Worm (Caenorhabditis elegans): Measurements from ENCODE around the gene scc-2.
A peak's percentile ranks its signal among the peaks of the same experiment; 100 is the strongest.

scc-2 gene

ce11 chrII:255124-255523 lies 8.3 kb downstream of the scc-2 start (continued):
- peak; percentile 89 for TF ChIP-seq ztf-28 (GFP tag; IDR thresholded peaks at IDR 0.05)
- peak; percentile 79 for TF ChIP-seq dpl-1 (GFP tag; optimal IDR thresholded peaks at IDR 0.05)
- TF ChIP-seq mxl-1 (tag; optimal IDR thresholded peaks at IDR 0.05): no peak
- TF ChIP-seq F57A8.1 (GFP tag; optimal IDR thresholded peaks at IDR 0.05): peak; percentile 13
- TF ChIP-seq K12H6.12 (tag; optimal IDR thresholded peaks at IDR 0.05): peak; percentile 84
- peak; percentile 80 for TF ChIP-seq attf-3 (GFP tag; conservative IDR thresholded peaks at IDR 0.05)
- TF ChIP-seq unc-62 (GFP tag; optimal IDR thresholded peaks at IDR 0.05): no peak
- peak; percentile 77 for TF ChIP-seq snpc-3.4 (tag; optimal IDR thresholded peaks at IDR 0.05)
- TF ChIP-seq sea-2 (GFP tag; IDR thresholded peaks at IDR 0.05): no peak
- peak; percentile 77 for TF ChIP-seq F23B12.7 (tag; optimal IDR thresholded peaks at IDR 0.05; ENCODE audit: insufficient read depth)
- peak; percentile 69 for TF ChIP-seq atf-7 (tag; optimal IDR thresholded peaks at IDR 0.05)
- TF ChIP-seq snpc-4 (GFP tag; optimal IDR thresholded peaks at IDR 0.05): peak; percentile 14
- peak in 2 of 4 experiments; percentile 57 to 86 for TF ChIP-seq snpc-4 (tag; optimal IDR thresholded peaks at IDR 0.05)
- TF ChIP-seq pha-4 (tag; optimal IDR thresholded peaks at IDR 0.05): peak; percentile 65
- TF ChIP-seq xnd-1 (tag; optimal IDR thresholded peaks at IDR 0.05): peak; percentile 14
- TF ChIP-seq F52B5.7 (tag; optimal IDR thresholded peaks at IDR 0.05): peak; percentile 54
- no peak for TF ChIP-seq F37B4.10 (GFP tag; IDR thresholded peaks at IDR 0.05)
- TF ChIP-seq lsl-1 (GFP tag; optimal IDR thresholded peaks at IDR 0.05): peak; percentile 71
- TF ChIP-seq unc-130 (GFP tag; optimal IDR thresholded peaks at IDR 0.05): peak; percentile 75
- TF ChIP-seq hmg-1.2 (GFP tag; IDR thresholded peaks at IDR 0.05): peak; percentile 73
- TF ChIP-seq egrh-3 (GFP tag; IDR thresholded peaks at IDR 0.05): peak; percentile 44
- peak; percentile 91 for TF ChIP-seq lin-54 (GFP tag; optimal IDR thresholded peaks at IDR 0.05)
- no peak for TF ChIP-seq bed-2 (GFP tag; IDR thresholded peaks at IDR 0.05)
- TF ChIP-seq let-526 (GFP tag; IDR thresholded peaks at IDR 0.05): peak; percentile 82; the same call in 1 of the 2 replicates
- peak; percentile 41 for TF ChIP-seq him-1 (tag; optimal IDR thresholded peaks at IDR 0.05)
- TF ChIP-seq zim-3 (tag; optimal IDR thresholded peaks at IDR 0.05): peak; percentile 48
- TF ChIP-seq bed-1 (GFP tag; IDR thresholded peaks at IDR 0.05): no peak
- TF ChIP-seq D2030.7 (GFP tag; IDR thresholded peaks at IDR 0.05): peak; percentile 93
- TF ChIP-seq dpff-1 (tag; optimal IDR thresholded peaks at IDR 0.05): no peak
- TF ChIP-seq T07F8.4 (tag; optimal IDR thresholded peaks at IDR 0.05): peak; percentile 29
- peak; percentile 88 for TF ChIP-seq ekl-4 (GFP tag; IDR thresholded peaks at IDR 0.05)
- TF ChIP-seq nhr-179 (tag; optimal IDR thresholded peaks at IDR 0.05): no peak
- TF ChIP-seq nhr-80 (tag; optimal IDR thresholded peaks at IDR 0.05): peak; percentile 70
- peak; percentile 69 for TF ChIP-seq B0019.2 (GFP tag; conservative IDR thresholded peaks at IDR 0.05)
- TF ChIP-seq tbx-9 (tag; optimal IDR thresholded peaks at IDR 0.05; ENCODE audit: borderline replicate concordance): no peak
- TF ChIP-seq madf-8 (GFP tag; conservative IDR thresholded peaks at IDR 0.05): peak; percentile 56
- TF ChIP-seq Y53G8AR.9 (GFP tag; conservative IDR thresholded peaks at IDR 0.05): peak; percentile 91
- TF ChIP-seq dox-1 (GFP tag; IDR thresholded peaks at IDR 0.05): peak; percentile 97
- TF ChIP-seq mcd-1 (GFP tag; IDR thresholded peaks at IDR 0.05): peak; percentile 100
- peak; percentile 28 for TF ChIP-seq hrde-1 (tag; optimal IDR thresholded peaks at IDR 0.05; ENCODE audit: borderline replicate concordance)
- TF ChIP-seq rec-8 (tag; optimal IDR thresholded peaks at IDR 0.05): peak in 1 of 2 experiments; percentile 72
- peak; percentile 59; the same call in 1 of the 2 replicates for TF ChIP-seq cebp-1 (GFP tag; IDR thresholded peaks at IDR 0.05)
- no peak for TF ChIP-seq cebp-1 (tag; optimal IDR thresholded peaks at IDR 0.05)
- TF ChIP-seq T26A5.8 (tag; optimal IDR thresholded peaks at IDR 0.05): no peak
- TF ChIP-seq ztf-22 (GFP tag; optimal IDR thresholded peaks at IDR 0.05): peak; percentile 59
- TF ChIP-seq mes-4 (tag; optimal IDR thresholded peaks at IDR 0.05): no peak
- TF ChIP-seq fkh-3 (tag; optimal IDR thresholded peaks at IDR 0.05): no peak
- peak; percentile 51 for TF ChIP-seq rpc-1 (optimal IDR thresholded peaks at IDR 0.05)
- no peak for TF ChIP-seq rpc-1 (tag; optimal IDR thresholded peaks at IDR 0.05)
- TF ChIP-seq B0035.1 (tag; optimal IDR thresholded peaks at IDR 0.05): peak; percentile 17

Data from whole organism, young adult.